Fruit fly (Drosophila melanogaster) Kc167 (cell line): ENCODE data around the gene CG14280.

Experiments used
- Myc ChIP-seq: fragments of >200 bp; optimal IDR thresholded peaks from 2 replicates; lab custom pipeline; 2017; ENCODE audit warnings: missing external identifiers
- Sin3A ChIP-seq: fragments of >200 bp; optimal IDR thresholded peaks from 2 replicates; lab custom pipeline; 2018; ENCODE audit warnings: missing external identifiers
- h ChIP-seq: fragments of >200 bp; optimal IDR thresholded peaks from 3 replicates; lab custom pipeline; 2018; ENCODE audit warnings: missing external identifiers
- insv ChIP-seq: fragments of >200 bp; optimal IDR thresholded peaks from 3 replicates; lab custom pipeline; 2018; ENCODE audit warnings: missing external identifiers
- psq ChIP-seq: fragments of >200 bp; optimal IDR thresholded peaks from 2 replicates; lab custom pipeline; 2017; ENCODE audit warnings: missing external identifiers
- ttk ChIP-seq: sonication (Bioruptor generic); optimal IDR thresholded peaks from 2 replicates; lab custom pipeline; 2017; ENCODE audit warnings: missing external identifiers

CG14280 gene

dm6 chr3R:19287693-19288092, 31.1 kb downstream of the CG14280 start:
- TF ChIP-seq ttk (lab: Kevin White, UChicago), result no peak
- TF ChIP-seq Sin3A (lab: Kevin White, UChicago), result no peak
- TF ChIP-seq insv (lab: Kevin White, UChicago), result no peak
- no peak for TF ChIP-seq h (lab: Kevin White, UChicago)
- no peak for TF ChIP-seq Myc (lab: Kevin White, UChicago)
- TF ChIP-seq psq (lab: Kevin White, UChicago), result no peak

- no peak for TF ChIP-seq Myc (lab: Kevin White, UChicago)
- TF ChIP-seq h (lab: Kevin White, UChicago), result no peak
- TF ChIP-seq ttk (lab: Kevin White, UChicago), result no peak
- TF ChIP-seq Sin3A (lab: Kevin White, UChicago), result no peak
- no peak for TF ChIP-seq psq (lab: Kevin White, UChicago)
- no peak for TF ChIP-seq insv (lab: Kevin White, UChicago)
Measured at dm6 chr3R:19292971-19293370, 36.4 kb downstream of the CG14280 start.

dm6 chr3R:19293873-19294272, 37.3 kb downstream of the CG14280 start:
- no peak for TF ChIP-seq psq (lab: Kevin White, UChicago)
- no peak for TF ChIP-seq h (lab: Kevin White, UChicago)
- TF ChIP-seq Sin3A (lab: Kevin White, UChicago), result no peak
- TF ChIP-seq Myc (lab: Kevin White, UChicago), result no peak
- no peak for TF ChIP-seq ttk (lab: Kevin White, UChicago)
- TF ChIP-seq insv (lab: Kevin White, UChicago), result no peak

- no peak for TF ChIP-seq psq (lab: Kevin White, UChicago)
- TF ChIP-seq Myc (lab: Kevin White, UChicago), result no peak
Measured at dm6 chr3R:19297595-19297994, 41.0 kb downstream of the CG14280 start, which contains the start of gene CG44174. TSS of gene CG44174 (minus strand) at chr3R:19297695.

- no peak for TF ChIP-seq insv (lab: Kevin White, UChicago)
- no peak for TF ChIP-seq h (lab: Kevin White, UChicago)
- TF ChIP-seq Sin3A (lab: Kevin White, UChicago), result no peak
Measured at dm6 chr3R:19298202-19298601, 41.6 kb downstream of the CG14280 start.

- no peak for TF ChIP-seq psq (lab: Kevin White, UChicago)
- TF ChIP-seq insv (lab: Kevin White, UChicago), result no peak
- TF ChIP-seq ttk (lab: Kevin White, UChicago), result no peak
- TF ChIP-seq Myc (lab: Kevin White, UChicago), result no peak
- no peak for TF ChIP-seq h (lab: Kevin White, UChicago)
- no peak for TF ChIP-seq Sin3A (lab: Kevin White, UChicago)
Measured at dm6 chr3R:19299742-19300395, 43.3 kb downstream of the CG14280 start.

dm6 chr3R:19306439-19307120, 50.0 kb downstream of the CG14280 start:
- TF ChIP-seq psq (lab: Kevin White, UChicago) (no peak), ttk (lab: Kevin White, UChicago) (no peak), Myc (lab: Kevin White, UChicago) (no peak), h (lab: Kevin White, UChicago) (no peak), insv (lab: Kevin White, UChicago) (no peak), Sin3A (lab: Kevin White, UChicago) (no peak)

- TF ChIP-seq psq (lab: Kevin White, UChicago) (no peak), Sin3A (lab: Kevin White, UChicago) (no peak), Myc (lab: Kevin White, UChicago) (no peak), ttk (lab: Kevin White, UChicago) (no peak), h (lab: Kevin White, UChicago) (no peak), insv (lab: Kevin White, UChicago) (no peak)
Measured at dm6 chr3R:19308770-19309503, 52.4 kb downstream of the CG14280 start.
